Worm (Caenorhabditis elegans): Measurements from ENCODE around the gene vha-9.

The vha-9 gene

ce11 chrII:10300082-10300749 is 3.3 kb downstream of the vha-9 start, which contains the start of gene nep-26 (continued):
- TF ChIP-seq nhr-19 (GFP tag; conservative IDR thresholded peaks at IDR 0.05) (peak; percentile 78), lir-3 (tag; optimal IDR thresholded peaks at IDR 0.05; ENCODE audit: poor library complexity) (peak; percentile 41), pag-3 (tag; optimal IDR thresholded peaks at IDR 0.05; ENCODE audit: borderline replicate concordance, insufficient read depth) (no peak), dpl-1 (GFP tag; optimal IDR thresholded peaks at IDR 0.05) (peak in 1 of 3 experiments; percentile 11), mdl-1 (tag; optimal IDR thresholded peaks at IDR 0.05) (peak in 1 of 2 experiments; percentile 63), nhr-11 (tag; optimal IDR thresholded peaks at IDR 0.05) (peak; percentile 6), lsy-2 (tag; optimal IDR thresholded peaks at IDR 0.05) (peak; percentile 21 to 40)

- TF ChIP-seq dpl-1 (GFP tag; optimal IDR thresholded peaks at IDR 0.05) (peak in 1 of 3 experiments; percentile 17), blmp-1 (tag; optimal IDR thresholded peaks at IDR 0.05) (peak; percentile 57), elt-3 (tag; optimal IDR thresholded peaks at IDR 0.05) (peak in 2 of 6 experiments; percentile 59 to 92), nhr-12 (tag; optimal IDR thresholded peaks at IDR 0.05) (no peak), lin-14 (GFP tag; optimal IDR thresholded peaks at IDR 0.05) (peak; percentile 50), rnt-1 (tag; optimal IDR thresholded peaks at IDR 0.05) (no peak), vab-15 (tag; optimal IDR thresholded peaks at IDR 0.05) (peak; percentile 23), ztf-4 (tag; optimal IDR thresholded peaks at IDR 0.05) (no peak), snu-23 (GFP tag; optimal IDR thresholded peaks at IDR 0.05) (peak; percentile 51), nhr-20 (tag; optimal IDR thresholded peaks at IDR 0.05) (peak; percentile 77), ztf-11 (tag; optimal IDR thresholded peaks at IDR 0.05) (no peak), lin-35 (GFP tag; optimal IDR thresholded peaks at IDR 0.05) (peak in 1 of 2 experiments; percentile 66), tbx-2 (tag; optimal IDR thresholded peaks at IDR 0.05) (peak; percentile 37), nhr-85 (tag) (peak; percentile 96), ceh-8 (GFP tag; optimal IDR thresholded peaks at IDR 0.05) (no peak), nhr-90 (tag; optimal IDR thresholded peaks at IDR 0.05; ENCODE audit: poor library complexity) (peak; percentile 58), mdl-1 (tag; optimal IDR thresholded peaks at IDR 0.05) (peak in 1 of 2 experiments; percentile 48), nhr-19 (GFP tag; conservative IDR thresholded peaks at IDR 0.05) (peak; percentile 32; the same call in 1 of the 2 replicates), skn-1 (tag; optimal IDR thresholded peaks at IDR 0.05) (no peak), lsy-2 (tag; optimal IDR thresholded peaks at IDR 0.05) (peak in 1 of 2 experiments; percentile 43), nhr-71 (tag; optimal IDR thresholded peaks at IDR 0.05) (peak; percentile 71), nhr-77 (tag; optimal IDR thresholded peaks at IDR 0.05) (no peak)
These were observed 9.3 kb downstream of the vha-9 start for ce11 chrII:10294262-10294661.

- TF ChIP-seq zag-1 (tag; optimal IDR thresholded peaks at IDR 0.05), result no peak
- TF ChIP-seq tbx-2 (tag; optimal IDR thresholded peaks at IDR 0.05), result no peak
- peak in 1 of 6 experiments; percentile 29 for TF ChIP-seq elt-3 (tag; optimal IDR thresholded peaks at IDR 0.05)
- no peak for TF ChIP-seq Y116A8C.19 (tag; optimal IDR thresholded peaks at IDR 0.05; ENCODE audit: borderline replicate concordance)
- no peak for TF ChIP-seq sox-4 (tag; optimal IDR thresholded peaks at IDR 0.05)
- TF ChIP-seq nhr-237 (tag; optimal IDR thresholded peaks at IDR 0.05), result no peak
- no peak for TF ChIP-seq lin-35 (GFP tag; optimal IDR thresholded peaks at IDR 0.05)
- no peak for TF ChIP-seq unc-62 (GFP tag; optimal IDR thresholded peaks at IDR 0.05)
- TF ChIP-seq efl-1 (optimal IDR thresholded peaks at IDR 0.05), result no peak
- no peak for TF ChIP-seq efl-1 (GFP tag; optimal IDR thresholded peaks at IDR 0.05 in 1 of 2)
- no peak for TF ChIP-seq grh-1 (GFP tag; IDR thresholded peaks at IDR 0.05)
- peak; percentile 29 for TF ChIP-seq snu-23 (GFP tag; optimal IDR thresholded peaks at IDR 0.05)
- TF ChIP-seq zip-4 (GFP tag; optimal IDR thresholded peaks at IDR 0.05), result no peak
- TF ChIP-seq isw-1 (GFP tag; IDR thresholded peaks at IDR 0.05), result no peak
- peak; percentile 45 for TF ChIP-seq unc-130 (tag; optimal IDR thresholded peaks at IDR 0.05)
- no peak for TF ChIP-seq ztf-4 (tag; optimal IDR thresholded peaks at IDR 0.05)
- no peak for TF ChIP-seq mep-1 (tag; optimal IDR thresholded peaks at IDR 0.05)
- TF ChIP-seq rnt-1 (tag; optimal IDR thresholded peaks at IDR 0.05), result peak; percentile 44
- TF ChIP-seq ceh-8 (GFP tag; optimal IDR thresholded peaks at IDR 0.05), result no peak
- no peak for TF ChIP-seq hpl-2 (GFP tag; optimal IDR thresholded peaks at IDR 0.05)
- TF ChIP-seq vab-15 (tag; optimal IDR thresholded peaks at IDR 0.05), result no peak
- TF ChIP-seq nhr-71 (tag; optimal IDR thresholded peaks at IDR 0.05), result peak; percentile 53
- no peak for TF ChIP-seq ceh-82 (tag; optimal IDR thresholded peaks at IDR 0.05)
- peak in 1 of 2 experiments; percentile 1 for TF ChIP-seq lsy-2 (tag; optimal IDR thresholded peaks at IDR 0.05)
- no peak for TF ChIP-seq ama-1 (optimal IDR thresholded peaks at IDR 0.05)
- no peak for TF ChIP-seq ceh-63 (GFP tag; optimal IDR thresholded peaks at IDR 0.05)
- peak; percentile 91 for TF ChIP-seq blmp-1 (tag; optimal IDR thresholded peaks at IDR 0.05)
- TF ChIP-seq sup-37 (GFP tag; optimal IDR thresholded peaks at IDR 0.05), result no peak
- TF ChIP-seq tlp-1 (tag; optimal IDR thresholded peaks at IDR 0.05), result no peak
- TF ChIP-seq alr-1 (tag; optimal IDR thresholded peaks at IDR 0.05; ENCODE audit: borderline replicate concordance), result no peak
- no peak for TF ChIP-seq unc-98 (GFP tag; IDR thresholded peaks at IDR 0.05)
- no peak for TF ChIP-seq ceh-90 (tag; optimal IDR thresholded peaks at IDR 0.05)
These were observed 14.6 kb downstream of the vha-9 start for ce11 chrII:10288926-10289325.
